Worm (Caenorhabditis elegans) whole organism, midembryonic: ENCODE data around the gene R102.10.

ENCODE experiments used
- cog-1 ChIP-seq: sonication (generic microtip); optimal IDR thresholded peaks from 2 replicates; lab custom pipeline; 2016; ENCODE audit warnings: missing genetic modification characterization, missing compliant biosample characterization
- klf-2 ChIP-seq: fragments of 200-800 bp; sonication (Bioruptor generic); conservative IDR thresholded peaks from 2 replicates; pipeline ENCODE4 v1.3.6; 2022; ENCODE audit warnings: missing genetic modification reagents, missing genetic modification characterization, missing compliant biosample characterization
- med-1 ChIP-seq: sonication (generic microtip); optimal IDR thresholded peaks from 2 replicates; lab custom pipeline; 2017; ENCODE audit warnings: missing genetic modification characterization, mild to moderate bottlenecking, missing compliant biosample characterization, antibody characterized with exemption, missing genetic modification reagents; ENCODE audit not compliant: insufficient read depth
- tab-1 ChIP-seq: fragments of 200-800 bp; sonication (Bioruptor generic); IDR thresholded peaks from 2 replicates; pipeline ENCODE4 v1.3.6; 2022; ENCODE audit warnings: missing genetic modification characterization, missing compliant biosample characterization
- ztf-23 ChIP-seq: fragments of 200-800 bp; sonication (Bioruptor generic); IDR thresholded peaks from 2 replicates; pipeline ENCODE4 v1.3.6; 2022; ENCODE audit warnings: missing genetic modification reagents, missing genetic modification characterization, missing compliant biosample characterization
- ztf-29 ChIP-seq: fragments of 200-800 bp; sonication (Bioruptor generic); IDR thresholded peaks from 2 replicates; pipeline ENCODE4 v1.3.6; 2022; ENCODE audit warnings: missing genetic modification reagents, missing genetic modification characterization, missing compliant biosample characterization

DNA sequence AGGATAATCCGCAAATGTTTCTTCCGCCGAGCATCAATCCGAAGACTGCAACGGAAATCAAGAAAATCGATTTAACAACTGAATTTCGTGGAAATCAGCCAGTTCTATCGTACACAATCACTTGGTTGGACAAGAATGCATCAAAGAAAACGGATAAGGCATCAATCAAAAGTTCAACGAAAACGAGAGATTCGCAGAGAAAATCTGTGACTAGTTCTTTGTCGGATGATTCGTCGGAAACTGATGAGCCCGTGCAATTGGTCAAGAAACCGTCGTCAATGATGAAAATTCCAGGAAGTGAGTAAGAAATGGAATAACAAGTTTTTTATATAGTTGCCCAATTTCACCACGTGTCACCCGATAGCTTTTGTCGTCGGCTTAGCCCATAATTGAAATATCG is 814 bp downstream of the R102.10 start, which contains the start of gene R102.6:
- TF ChIP-seq klf-2 (GFP tag; lab: Robert Waterston, UW) (no peak), ztf-29 (GFP tag; lab: Robert Waterston, UW) (no peak), ztf-23 (GFP tag; lab: Robert Waterston, UW) (no peak), tab-1 (no peak), med-1 (no peak), cog-1 (tag; lab: Kevin White, UChicago) (no peak)
